Fruit fly (Drosophila melanogaster) whole organism, prepupa: ENCODE data around the gene Rim.

Source experiments
- Blimp-1 ChIP-seq: fragments of 200-800 bp; sonication (Bioruptor generic); optimal IDR thresholded peaks from 3 replicates; lab custom pipeline; 2017; ENCODE audit warnings: missing biosample characterization, missing genetic modification characterization, mild to moderate bottlenecking, moderate library complexity, missing genetic modification reagents
- CG10669 ChIP-seq: fragments of 200-800 bp; sonication (Bioruptor generic); optimal IDR thresholded peaks from 3 replicates; lab custom pipeline; 2018; ENCODE audit warnings: missing biosample characterization, mild to moderate bottlenecking, missing genetic modification characterization, moderate library complexity
- CG11294 ChIP-seq: fragments of 200-800 bp; sonication (Bioruptor generic); IDR thresholded peaks from 2 replicates; pipeline ENCODE4 v1.3.6; 2022; ENCODE audit warnings: missing biosample characterization, missing genetic modification characterization
- CG11902 ChIP-seq: fragments of 200-800 bp; sonication (Bioruptor generic); optimal IDR thresholded peaks from 3 replicates; lab custom pipeline; 2016; ENCODE audit warnings: missing biosample characterization, missing genetic modification characterization
- CG15336 ChIP-seq: fragments of 200-800 bp; sonication (Bioruptor generic); IDR thresholded peaks from 2 replicates; pipeline ENCODE4 v1.3.6; 2022; ENCODE audit warnings: missing biosample characterization, missing genetic modification characterization
- CG16779 ChIP-seq: fragments of 200-800 bp; sonication (Bioruptor generic); optimal IDR thresholded peaks from 3 replicates; lab custom pipeline; 2017; ENCODE audit warnings: missing biosample characterization, mild to moderate bottlenecking, missing genetic modification characterization
- CG3032 ChIP-seq: fragments of 200-800 bp; optimal IDR thresholded peaks from 2 replicates; lab custom pipeline; 2019; ENCODE audit warnings: missing biosample characterization, mild to moderate bottlenecking, missing genetic modification characterization, moderate library complexity
- CG31627 ChIP-seq: fragments of 200-800 bp; sonication (Bioruptor generic); optimal IDR thresholded peaks from 3 replicates; lab custom pipeline; 2016; ENCODE audit warnings: missing biosample characterization, missing genetic modification characterization
- CG32006 ChIP-seq: fragments of 200-800 bp; sonication (Bioruptor generic); optimal IDR thresholded peaks from 3 replicates; lab custom pipeline; 2017; ENCODE audit warnings: missing biosample characterization, mild to moderate bottlenecking, missing genetic modification characterization
- CG34406 ChIP-seq: fragments of 200-800 bp; sonication (Bioruptor generic); optimal IDR thresholded peaks from 3 replicates; lab custom pipeline; 2016; ENCODE audit warnings: missing biosample characterization, missing genetic modification characterization
- CG4318 ChIP-seq: fragments of 200-800 bp; sonication (Bioruptor generic); optimal IDR thresholded peaks from 3 replicates; lab custom pipeline; 2017; ENCODE audit warnings: missing biosample characterization, mild to moderate bottlenecking, missing genetic modification characterization
- CG6163 ChIP-seq: fragments of 200-800 bp; sonication (Bioruptor generic); IDR thresholded peaks from 3 replicates; pipeline ENCODE4 v1.3.6; 2022; ENCODE audit warnings: missing biosample characterization, missing genetic modification characterization
- CG6792 ChIP-seq: fragments of 200-800 bp; sonication (Bioruptor generic); optimal IDR thresholded peaks from 3 replicates; lab custom pipeline; 2016; ENCODE audit warnings: missing biosample characterization, missing genetic modification characterization
- CG8119 ChIP-seq: fragments of 200-800 bp; sonication (Bioruptor generic); IDR thresholded peaks from 3 replicates; pipeline ENCODE4 v1.3.6; 2022; ENCODE audit warnings: missing biosample characterization, missing genetic modification characterization
- CG8319 ChIP-seq: fragments of 200-800 bp; sonication (Bioruptor generic); optimal IDR thresholded peaks from 3 replicates; lab custom pipeline; 2016; ENCODE audit warnings: missing biosample characterization, missing genetic modification characterization
- CG9139 ChIP-seq: fragments of 200-800 bp; sonication (Bioruptor generic); optimal IDR thresholded peaks from 3 replicates; lab custom pipeline; 2017; ENCODE audit warnings: missing biosample characterization, mild to moderate bottlenecking, missing genetic modification characterization
- Eip75B ChIP-seq: fragments of 200-800 bp; sonication (Bioruptor generic); optimal IDR thresholded peaks from 3 replicates; lab custom pipeline; 2016; ENCODE audit warnings: missing biosample characterization, missing genetic modification characterization
- Eip78C ChIP-seq: fragments of 200-800 bp; sonication (Bioruptor generic); peaks from one replicate; lab custom pipeline; 2016; ENCODE audit warnings: missing biosample characterization, missing genetic modification characterization
- Eip93F ChIP-seq: fragments of 200-800 bp; sonication (Bioruptor generic); optimal IDR thresholded peaks from 2 replicates; lab custom pipeline; 2016; ENCODE audit warnings: missing biosample characterization, mild to moderate bottlenecking, missing genetic modification characterization
- Ets21C ChIP-seq: fragments of 200-800 bp; sonication (Bioruptor generic); optimal IDR thresholded peaks from 3 replicates; lab custom pipeline; 2016; ENCODE audit warnings: missing biosample characterization, missing genetic modification characterization
- Ets96B ChIP-seq: fragments of 200-800 bp; optimal IDR thresholded peaks from 2 replicates; lab custom pipeline; 2019; ENCODE audit warnings: missing biosample characterization, mild to moderate bottlenecking, missing genetic modification characterization, moderate library complexity
- Hr38 ChIP-seq: sonication (Bioruptor generic); optimal IDR thresholded peaks from 2 replicates; lab custom pipeline; 2016; ENCODE audit warnings: missing biosample characterization, missing genetic modification characterization
- Hr39 ChIP-seq: fragments of 200-800 bp; sonication (Bioruptor generic); optimal IDR thresholded peaks from 2 replicates; lab custom pipeline; 2016; ENCODE audit warnings: missing biosample characterization, missing genetic modification characterization
- Hr4 ChIP-seq: fragments of 200-800 bp; sonication (Bioruptor generic); optimal IDR thresholded peaks from 3 replicates; lab custom pipeline; 2016; ENCODE audit warnings: missing biosample characterization, missing genetic modification characterization
- OdsH ChIP-seq: fragments of 200-800 bp; sonication (Bioruptor generic); optimal IDR thresholded peaks from 3 replicates; lab custom pipeline; 2016; ENCODE audit warnings: missing biosample characterization, missing genetic modification characterization
- Smox ChIP-seq: fragments of 200-800 bp; sonication (Bioruptor generic); optimal IDR thresholded peaks from 3 replicates; lab custom pipeline; 2016; ENCODE audit warnings: missing biosample characterization, missing genetic modification characterization
- Sox102F ChIP-seq: fragments of 200-800 bp; sonication (Bioruptor generic); optimal IDR thresholded peaks from 2 replicates; lab custom pipeline; 2016; ENCODE audit warnings: missing biosample characterization, mild to moderate bottlenecking, missing genetic modification characterization
- Sox14 ChIP-seq: fragments of 200-800 bp; sonication (Bioruptor generic); optimal IDR thresholded peaks from 3 replicates; lab custom pipeline; 2016; ENCODE audit warnings: missing biosample characterization, missing genetic modification characterization
- eg ChIP-seq: fragments of 200-800 bp; sonication (Bioruptor generic); IDR thresholded peaks from 3 replicates; pipeline ENCODE4 v1.3.6; 2022; ENCODE audit warnings: missing biosample characterization, missing genetic modification characterization
- esn ChIP-seq: fragments of 200-800 bp; sonication (Bioruptor generic); optimal IDR thresholded peaks from 2 replicates; lab custom pipeline; 2016; ENCODE audit warnings: missing biosample characterization, mild to moderate bottlenecking, missing genetic modification characterization, moderate library complexity
- fd85E ChIP-seq: fragments of 200-800 bp; sonication (Bioruptor generic); optimal IDR thresholded peaks from 3 replicates; lab custom pipeline; 2016; ENCODE audit warnings: missing biosample characterization, missing genetic modification characterization
- fkh ChIP-seq: fragments of 200-800 bp; sonication (Bioruptor generic); optimal IDR thresholded peaks from 3 replicates; lab custom pipeline; 2017; ENCODE audit warnings: missing biosample characterization, mild to moderate bottlenecking, missing genetic modification characterization, moderate library complexity
- net ChIP-seq: fragments of 200-800 bp; sonication (Bioruptor generic); optimal IDR thresholded peaks from 3 replicates; lab custom pipeline; 2016; ENCODE audit warnings: missing biosample characterization, missing genetic modification characterization
- pdm3 ChIP-seq: fragments of 200-800 bp; sonication (Bioruptor generic); optimal IDR thresholded peaks from 3 replicates; lab custom pipeline; 2016; ENCODE audit warnings: missing biosample characterization, missing genetic modification characterization
- salr ChIP-seq, 2 experiments: fragments of 200-800 bp; sonication (Bioruptor generic); optimal IDR thresholded peaks; 3 replicates each; lab custom pipeline; 2016 to 2018; ENCODE audit warnings: missing biosample characterization in 2 of 2, missing genetic modification characterization in 2 of 2, mild to moderate bottlenecking in 1 of 2
- ss ChIP-seq, 2 experiments: fragments of 200-800 bp; sonication (Bioruptor generic); optimal IDR thresholded peaks; 2 replicates in 1 of 2; 3 replicates in 1 of 2; lab custom pipeline; 2017 to 2018; ENCODE audit warnings: mild to moderate bottlenecking in 2 of 2, missing biosample characterization in 2 of 2, missing genetic modification characterization in 2 of 2, moderate library complexity in 1 of 2
- svp ChIP-seq: fragments of 200-800 bp; sonication (Bioruptor generic); peaks from one replicate; lab custom pipeline; 2016; ENCODE audit warnings: missing biosample characterization, missing genetic modification characterization
- vri ChIP-seq: fragments of 200-800 bp; sonication (Bioruptor generic); optimal IDR thresholded peaks from 3 replicates; lab custom pipeline; 2016; ENCODE audit warnings: missing biosample characterization, mild to moderate bottlenecking, missing genetic modification characterization

Rim gene

DNA sequence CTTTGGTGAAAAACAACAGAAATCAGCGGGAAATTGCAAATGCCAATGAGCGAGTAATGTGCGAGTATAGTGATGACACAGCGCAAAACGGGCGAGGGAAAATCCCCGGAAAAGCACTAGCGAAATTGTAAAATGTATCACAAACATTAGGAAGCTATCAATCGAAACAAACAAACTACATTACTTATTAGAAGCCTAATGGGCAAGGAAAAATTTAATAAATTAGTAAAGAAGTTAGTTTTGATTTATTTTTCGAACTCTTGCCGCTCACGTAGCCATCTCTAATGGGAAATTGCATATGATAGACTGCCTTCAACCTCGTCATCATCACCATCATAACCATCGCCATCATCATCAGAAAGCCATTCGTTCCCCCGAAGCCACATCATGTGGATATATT is 37.5 kb upstream of the Rim start:
- TF ChIP-seq CG31627 (GFP tag; lab: Kevin White, UChicago) (no peak), eg (GFP tag; lab: Robert Waterston, UW) (0 out of 3 replicates have a peak, but pooled peaks have one; percentile 16), Eip78C (peak; percentile 63), CG8119 (GFP tag; lab: Robert Waterston, UW) (peak; percentile 50; the same call in 1 of the 3 replicates), CG6163 (GFP tag; lab: Robert Waterston, UW) (0 out of 3 replicates have a peak, but pooled peaks have one; percentile 10), OdsH (GFP tag; lab: Kevin White, UChicago) (no peak), Hr39 (GFP tag; lab: Kevin White, UChicago) (no peak), Sox102F (GFP tag; lab: Kevin White, UChicago) (no peak), CG11902 (no peak), Hr4 (GFP tag; lab: Kevin White, UChicago) (peak; percentile 37), CG32006 (GFP tag; lab: Kevin White, UChicago) (peak; percentile 55), salr (GFP tag; optimal IDR thresholded peaks at IDR 0.05; lab: Kevin White, UChicago) (peak in 1 of 2 experiments; percentile 49), CG15336 (GFP tag; lab: Robert Waterston, UW) (peak; percentile 62)

DNA sequence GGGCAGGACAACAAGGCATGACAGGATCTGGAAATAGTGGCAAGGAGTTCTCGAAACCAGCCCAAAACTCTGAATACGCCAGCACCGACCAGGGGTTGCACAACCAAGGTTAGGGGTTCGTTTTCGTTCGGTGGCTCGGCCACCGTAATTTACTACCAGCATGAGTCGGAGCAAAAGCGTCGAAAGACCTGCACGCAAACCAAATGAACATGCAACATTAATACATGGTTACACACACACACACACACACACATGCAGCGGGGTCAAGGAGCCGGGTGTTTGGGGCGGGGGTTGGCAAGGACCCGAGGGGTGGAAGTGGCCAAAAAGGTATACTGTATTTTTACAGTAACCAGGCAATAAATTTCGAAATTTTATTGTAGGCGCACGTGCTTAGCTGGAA is 36.0 kb upstream of the Rim start:
- TF ChIP-seq ss (GFP tag; optimal IDR thresholded peaks at IDR 0.05; lab: Kevin White, UChicago) (peak; percentile 34 to 88), fkh (GFP tag; lab: Kevin White, UChicago) (no peak)
- TF ChIP-seq, all 60 proteins: peak for 1

DNA sequence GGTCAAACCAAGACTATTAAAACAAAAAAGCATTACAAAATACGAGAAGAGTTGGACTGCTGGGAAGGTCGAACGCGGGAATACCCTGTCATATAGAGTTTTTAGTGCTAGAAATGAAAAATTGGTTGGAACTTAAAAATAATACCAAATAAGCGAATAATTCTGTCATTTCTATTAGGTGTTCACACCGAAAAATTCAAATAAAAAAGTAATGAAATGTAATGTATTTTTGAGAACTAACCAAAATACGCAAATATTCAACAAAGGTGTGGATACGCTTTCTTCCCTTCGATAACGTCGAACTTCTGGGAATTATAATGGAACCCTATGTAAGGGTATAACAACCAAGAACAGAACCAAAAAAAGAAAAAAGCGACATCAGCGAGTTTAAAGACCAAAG is 35.4 kb upstream of the Rim start:
- TF ChIP-seq Ets96B, result peak; percentile 8
- peak; percentile 65 for TF ChIP-seq Eip78C
- TF ChIP-seq fd85E (GFP tag; lab: Kevin White, UChicago), result no peak
- TF ChIP-seq svp (GFP tag; lab: Kevin White, UChicago), result peak; percentile 56
- TF ChIP-seq Eip75B (GFP tag; lab: Kevin White, UChicago), result peak; percentile 2
- TF ChIP-seq CG3032 (tag; lab: Kevin White, UChicago), result peak; percentile 4
- TF ChIP-seq CG6792 (GFP tag; lab: Kevin White, UChicago), result no peak

DNA sequence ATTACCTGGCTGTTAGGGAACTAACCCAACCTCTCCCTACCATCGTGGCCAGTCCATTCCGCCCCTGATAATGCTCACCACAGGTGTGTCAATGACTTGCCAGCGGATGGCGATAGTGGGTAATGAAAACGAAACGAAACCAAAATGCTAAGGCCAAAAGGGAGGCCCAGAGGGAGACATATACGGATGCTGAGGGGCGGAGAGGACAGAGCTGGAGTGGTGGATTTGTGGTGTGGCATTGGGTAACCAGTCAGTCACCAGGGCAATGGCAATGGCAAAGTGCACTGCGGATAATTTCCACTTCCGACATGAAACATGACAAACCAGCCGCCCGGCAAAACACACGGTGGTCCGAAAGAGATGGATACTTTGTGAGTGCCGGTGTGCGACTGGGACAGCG is 34.9 kb upstream of the Rim start:
- TF ChIP-seq ss (GFP tag; optimal IDR thresholded peaks at IDR 0.05; lab: Kevin White, UChicago) (peak in 1 of 2 experiments; percentile 7), CG34406 (GFP tag; lab: Kevin White, UChicago) (no peak)

DNA sequence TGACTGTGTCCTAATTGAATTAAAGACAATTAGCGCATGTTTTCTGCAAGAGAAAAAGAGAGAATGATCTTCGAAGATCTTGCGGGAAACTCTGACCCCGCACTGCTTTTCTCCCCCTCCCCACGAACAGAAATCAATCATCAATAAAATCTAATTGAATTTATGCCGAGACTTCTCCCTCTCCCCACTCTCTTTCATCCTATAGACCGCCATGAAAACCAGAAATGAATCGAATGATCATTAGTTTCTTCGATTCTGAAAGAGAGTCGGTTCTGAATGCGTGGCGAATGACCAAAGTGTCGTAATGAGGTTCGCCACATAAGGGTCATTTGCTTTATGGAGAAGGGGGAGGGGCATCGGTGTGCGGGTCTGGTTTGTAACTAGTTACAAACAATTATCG is 34.0 kb upstream of the Rim start:
- TF ChIP-seq Eip78C (peak; percentile 44), CG8319 (GFP tag; lab: Kevin White, UChicago) (no peak)

DNA sequence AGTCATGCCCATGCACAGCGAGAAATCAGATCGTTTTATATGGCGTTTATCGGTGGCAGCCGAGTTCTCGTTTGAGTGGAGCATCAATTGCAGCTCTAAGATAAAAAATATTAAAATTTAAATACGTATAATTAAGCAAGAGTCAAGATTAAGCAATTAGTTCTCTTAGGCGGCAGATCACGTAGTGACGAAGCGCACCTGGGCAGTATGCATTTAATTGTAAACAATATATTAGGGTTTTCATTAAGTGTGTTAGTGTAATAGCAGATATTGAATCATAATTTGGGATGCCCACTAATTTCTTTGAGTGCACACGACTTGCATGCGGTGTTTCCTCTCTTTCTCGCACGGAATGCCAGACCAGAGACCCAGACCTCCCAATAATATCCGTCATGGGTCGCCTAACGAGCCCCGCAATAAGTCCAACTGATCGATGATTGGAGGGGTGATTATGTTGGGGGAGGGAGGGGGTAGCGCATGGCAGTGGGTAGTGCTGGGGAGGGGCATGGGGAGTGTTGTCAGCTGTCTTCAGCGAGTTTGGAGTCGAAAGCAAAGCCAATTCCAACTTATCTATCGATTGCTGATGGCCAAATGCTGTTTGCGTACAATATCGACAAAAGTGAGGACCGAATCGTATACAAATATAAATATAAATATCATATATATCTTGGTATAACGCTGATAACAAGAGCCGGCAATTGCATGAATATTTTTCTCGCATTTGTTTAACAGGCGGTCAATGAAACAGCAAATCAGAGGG is 33.2 kb upstream of the Rim start:
- TF ChIP-seq Hr39 (GFP tag; lab: Kevin White, UChicago) (peak; percentile 54), vri (GFP tag; lab: Kevin White, UChicago) (no peak), Sox14 (peak; percentile 39), Eip93F (GFP tag; lab: Kevin White, UChicago) (no peak), Blimp-1 (GFP tag; lab: Kevin White, UChicago) (peak; percentile 6), pdm3 (peak; percentile 38), CG6792 (GFP tag; lab: Kevin White, UChicago) (peak; percentile 46), fkh (GFP tag; lab: Kevin White, UChicago) (peak; percentile 89), CG3032 (tag; lab: Kevin White, UChicago) (peak; percentile 48), Eip75B (GFP tag; lab: Kevin White, UChicago) (peak; percentile 60), Hr38 (GFP tag; lab: Kevin White, UChicago) (no peak), Eip78C (peak; percentile 88), CG11294 (GFP tag; lab: Robert Waterston, UW) (peak; percentile 55), Hr4 (GFP tag; lab: Kevin White, UChicago) (peak; percentile 75), Smox (GFP tag; lab: Kevin White, UChicago) (peak; percentile 30), CG15336 (GFP tag; lab: Robert Waterston, UW) (peak; percentile 49; the same call in 1 of the 2 replicates), salr (GFP tag; optimal IDR thresholded peaks at IDR 0.05; lab: Kevin White, UChicago) (peak in 1 of 2 experiments; percentile 15), OdsH (GFP tag; lab: Kevin White, UChicago) (peak; percentile 57), esn (GFP tag; lab: Kevin White, UChicago) (peak; percentile 59), Ets21C (GFP tag; lab: Kevin White, UChicago) (peak; percentile 23), ss (GFP tag; optimal IDR thresholded peaks at IDR 0.05; lab: Kevin White, UChicago) (peak; percentile 17 to 58), CG16779 (no peak), CG10669 (GFP tag; lab: Kevin White, UChicago) (peak; percentile 50), CG6163 (GFP tag; lab: Robert Waterston, UW) (peak; percentile 49; the same call in 2 of the 3 replicates), CG9139 (GFP tag; lab: Kevin White, UChicago) (peak; percentile 8), CG4318 (peak; percentile 64), net (GFP tag; lab: Kevin White, UChicago) (peak; percentile 51)
